Worm (Caenorhabditis elegans) whole organism, L2 larva: Measurements from ENCODE around the gene T06E8.2.
A peak's percentile ranks its signal among the peaks of the same experiment; 100 is the strongest.

Experiments
- R02D3.7 ChIP-seq: fragments of 150-350 bp; optimal IDR thresholded peaks from 2 replicates; lab custom pipeline; 2014; ENCODE audit warnings: missing biosample characterization, missing genetic modification characterization
- Y55F3AM.14 ChIP-seq: fragments of 200-800 bp; sonication (Bioruptor generic); optimal IDR thresholded peaks from 2 replicates; lab custom pipeline; 2018; ENCODE audit warnings: mild to moderate bottlenecking, missing genetic modification characterization, missing compliant biosample characterization
- aly-2 ChIP-seq: fragments of 150-350 bp; optimal IDR thresholded peaks from 2 replicates; lab custom pipeline; 2014; ENCODE audit warnings: missing biosample characterization, missing genetic modification characterization
- ama-1 ChIP-seq: fragments of 150-350 bp; optimal IDR thresholded peaks from 2 replicates; lab custom pipeline; 2018; ENCODE audit warnings: inconsistent platforms
- ceh-82 ChIP-seq: fragments of 150-350 bp; optimal IDR thresholded peaks from 2 replicates; lab custom pipeline; 2014; ENCODE audit warnings: missing biosample characterization, missing genetic modification characterization
- crh-2 ChIP-seq: sonication (generic microtip); optimal IDR thresholded peaks from 2 replicates; lab custom pipeline; 2017; ENCODE audit warnings: missing biosample characterization, missing genetic modification characterization
- dmd-4 ChIP-seq: sonication (generic microtip); optimal IDR thresholded peaks from 2 replicates; lab custom pipeline; 2017; ENCODE audit warnings: missing biosample characterization, missing genetic modification characterization
- egl-27 ChIP-seq: sonication (generic microtip); optimal IDR thresholded peaks from 3 replicates; lab custom pipeline; 2017; ENCODE audit warnings: missing biosample characterization, missing genetic modification reagents, missing genetic modification characterization
- elt-1 ChIP-seq: fragments of 150-350 bp; optimal IDR thresholded peaks from 2 replicates; lab custom pipeline; 2014; ENCODE audit warnings: missing biosample characterization, missing genetic modification characterization
- elt-3 ChIP-seq: sonication (generic microtip); optimal IDR thresholded peaks from 2 replicates; lab custom pipeline; 2017; ENCODE audit warnings: missing biosample characterization, missing genetic modification characterization
- fos-1 ChIP-seq: fragments of 150-350 bp; optimal IDR thresholded peaks from 2 replicates; lab custom pipeline; 2014; ENCODE audit warnings: missing biosample characterization, missing genetic modification characterization
- gmeb-1 ChIP-seq: fragments of 150-350 bp; optimal IDR thresholded peaks from 2 replicates; lab custom pipeline; 2014; ENCODE audit warnings: missing biosample characterization, missing genetic modification characterization
- lin-13 ChIP-seq: fragments of 150-350 bp; optimal IDR thresholded peaks from 2 replicates; lab custom pipeline; 2014; ENCODE audit warnings: missing biosample characterization, missing genetic modification reagents, missing genetic modification characterization
- lin-39 ChIP-seq: fragments of 150-350 bp; optimal IDR thresholded peaks from 2 replicates; lab custom pipeline; 2014; ENCODE audit warnings: missing biosample characterization, missing genetic modification reagents, missing genetic modification characterization
- mab-5 ChIP-seq: fragments of 150-350 bp; optimal IDR thresholded peaks from 2 replicates; lab custom pipeline; 2014; ENCODE audit warnings: missing biosample characterization, missing genetic modification characterization
- nhr-10 ChIP-seq: sonication (generic microtip); optimal IDR thresholded peaks from 2 replicates; lab custom pipeline; 2017; ENCODE audit warnings: missing biosample characterization, missing genetic modification characterization
- nhr-21 ChIP-seq: fragments of 150-350 bp; optimal IDR thresholded peaks from 2 replicates; lab custom pipeline; 2014; ENCODE audit warnings: missing biosample characterization, missing genetic modification characterization
- nhr-23 ChIP-seq: fragments of 150-350 bp; optimal IDR thresholded peaks from 2 replicates; lab custom pipeline; 2014; ENCODE audit warnings: missing biosample characterization, missing genetic modification reagents, missing genetic modification characterization
- nhr-237 ChIP-seq: fragments of 150-350 bp; optimal IDR thresholded peaks from 2 replicates; lab custom pipeline; 2014; ENCODE audit warnings: missing biosample characterization, missing genetic modification characterization
- nhr-25 ChIP-seq: fragments of 150-350 bp; sonication (generic microtip); optimal IDR thresholded peaks from 3 replicates; lab custom pipeline; 2014; ENCODE audit warnings: missing biosample characterization, missing genetic modification characterization
- nhr-77 ChIP-seq: fragments of 150-350 bp; optimal IDR thresholded peaks from 2 replicates; lab custom pipeline; 2014; ENCODE audit warnings: missing biosample characterization, missing genetic modification characterization
- peb-1 ChIP-seq: fragments of 150-350 bp; optimal IDR thresholded peaks from 2 replicates; lab custom pipeline; 2014; ENCODE audit warnings: missing biosample characterization, missing genetic modification characterization
- skn-1 ChIP-seq: sonication (generic microtip); optimal IDR thresholded peaks from 2 replicates; lab custom pipeline; 2017; ENCODE audit warnings: missing biosample characterization, missing genetic modification characterization
- sma-9 ChIP-seq, 2 experiments: fragments of 150-350 bp in 1 of 2; sonication (generic microtip) in 1 of 2; optimal IDR thresholded peaks; 2 replicates each; lab custom pipeline; 2014 to 2016; ENCODE audit warnings: missing genetic modification characterization in 2 of 2, mild to moderate bottlenecking in 1 of 2, missing biosample characterization in 1 of 2, missing compliant biosample characterization in 1 of 2, missing genetic modification reagents in 1 of 2, moderate library complexity in 1 of 2
- snpc-4 ChIP-seq: fragments of 150-350 bp; optimal IDR thresholded peaks from 2 replicates; lab custom pipeline; 2014; ENCODE audit warnings: missing biosample characterization, missing genetic modification characterization
- unc-55 ChIP-seq: fragments of 150-350 bp; sonication (generic microtip); optimal IDR thresholded peaks from 3 replicates; lab custom pipeline; 2014; ENCODE audit warnings: missing biosample characterization, missing genetic modification reagents, missing genetic modification characterization
- unc-62 ChIP-seq: fragments of 150-350 bp; optimal IDR thresholded peaks from 2 replicates; lab custom pipeline; 2014; ENCODE audit warnings: missing biosample characterization, missing genetic modification reagents, missing genetic modification characterization
- zag-1 ChIP-seq: fragments of 150-350 bp; optimal IDR thresholded peaks from 2 replicates; lab custom pipeline; 2014; ENCODE audit warnings: missing biosample characterization, missing genetic modification characterization
- ztf-1 ChIP-seq: fragments of 200-800 bp; sonication (Bioruptor generic); conservative IDR thresholded peaks from 2 replicates; pipeline ENCODE4 v1.3.6; 2022; ENCODE audit warnings: missing genetic modification characterization, missing compliant biosample characterization
- ztf-11 ChIP-seq: sonication (generic microtip); optimal IDR thresholded peaks from 2 replicates; lab custom pipeline; 2017; ENCODE audit warnings: missing biosample characterization, missing genetic modification characterization

The T06E8.2 gene

DNA sequence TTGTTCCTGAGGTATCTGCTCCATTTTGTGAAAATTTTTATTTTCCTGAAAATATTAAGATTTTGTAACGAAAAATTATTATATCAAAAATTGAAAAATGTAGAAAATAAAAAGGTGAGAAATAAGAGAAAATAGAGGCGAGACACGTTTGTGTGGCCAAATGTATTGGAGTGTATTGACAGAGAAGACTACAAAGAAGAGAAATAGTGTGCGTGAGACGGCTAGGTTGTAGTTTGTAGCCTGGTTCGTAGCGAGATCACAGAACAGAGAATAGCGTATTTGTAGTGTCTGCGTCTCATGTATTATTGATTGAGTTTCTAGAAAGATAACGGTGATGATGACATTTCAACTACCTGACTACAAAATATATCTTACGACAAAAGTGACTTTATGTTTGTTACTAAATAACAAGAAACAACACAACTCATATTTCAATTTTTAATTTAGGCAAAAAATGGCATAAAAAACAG is 47.8 kb upstream of the T06E8.2 start, which contains the start of gene nhr-12:
Gene nhr-12 (minus strand): TSS at position 51 of the 470 bp plus-strand sequence.
- TF ChIP-seq elt-3 (tag; lab: Kevin White, UChicago) (no peak), crh-2 (peak; percentile 45), skn-1 (peak; percentile 2), peb-1 (tag; lab: Kevin White, UChicago) (no peak), Y55F3AM.14 (no peak), unc-55 (GFP tag; lab: Kevin White, UChicago) (peak; percentile 24), sma-9 (GFP tag; optimal IDR thresholded peaks at IDR 0.05; lab: Kevin White, UChicago) (peak; percentile 29), sma-9 (tag; optimal IDR thresholded peaks at IDR 0.05; lab: Kevin White, UChicago) (no peak)
- TF ChIP-seq, all 48 proteins: peak for 4

DNA sequence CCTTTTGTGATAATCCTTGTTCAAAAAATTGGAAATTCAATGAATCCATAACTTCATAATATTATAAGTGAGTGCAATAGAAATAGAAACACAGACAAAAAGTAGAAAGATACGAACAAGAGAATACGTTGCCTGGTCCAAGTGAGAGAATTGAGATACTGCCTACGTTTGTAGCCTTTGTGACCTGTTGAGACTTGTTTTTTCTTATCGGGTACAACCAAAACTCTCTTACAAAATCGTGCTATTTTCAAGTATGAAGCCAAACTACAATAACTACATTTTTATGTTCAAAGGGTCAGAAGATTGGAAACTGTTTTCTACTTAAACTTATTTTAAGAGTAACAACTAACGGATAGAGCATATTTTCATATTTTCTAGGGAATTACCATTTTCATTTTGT is 45.4 kb upstream of the T06E8.2 start, which contains the start of gene nhr-205:
Gene nhr-205 (minus strand): TSS at position 141 of the 400 bp plus-strand sequence.
- TF ChIP-seq nhr-237 (tag; lab: Kevin White, UChicago) (no peak), fos-1 (tag; lab: Kevin White, UChicago) (no peak), ceh-82 (tag; lab: Kevin White, UChicago) (no peak), dmd-4 (tag; lab: Kevin White, UChicago) (no peak)

- no peak for TF ChIP-seq nhr-23
- no peak for TF ChIP-seq ama-1 (lab: Kevin White, UChicago)
- no peak for TF ChIP-seq nhr-237 (tag; lab: Kevin White, UChicago)
- TF ChIP-seq nhr-10: no peak
- no peak for TF ChIP-seq egl-27
- TF ChIP-seq dmd-4 (tag; lab: Kevin White, UChicago): no peak
- TF ChIP-seq crh-2: no peak
- no peak for TF ChIP-seq mab-5 (tag; lab: Kevin White, UChicago)
- no peak for TF ChIP-seq nhr-21 (tag; lab: Kevin White, UChicago)
- no peak for TF ChIP-seq R02D3.7 (tag; lab: Kevin White, UChicago)
- TF ChIP-seq fos-1 (tag; lab: Kevin White, UChicago): no peak
- TF ChIP-seq unc-62 (GFP tag; lab: Kevin White, UChicago): no peak
- TF ChIP-seq lin-13: no peak
- TF ChIP-seq zag-1 (tag; lab: Kevin White, UChicago): no peak
- TF ChIP-seq aly-2: no peak
These were observed 44.7 kb upstream of the T06E8.2 start for ce11 chrV:10080905-10081304.

DNA sequence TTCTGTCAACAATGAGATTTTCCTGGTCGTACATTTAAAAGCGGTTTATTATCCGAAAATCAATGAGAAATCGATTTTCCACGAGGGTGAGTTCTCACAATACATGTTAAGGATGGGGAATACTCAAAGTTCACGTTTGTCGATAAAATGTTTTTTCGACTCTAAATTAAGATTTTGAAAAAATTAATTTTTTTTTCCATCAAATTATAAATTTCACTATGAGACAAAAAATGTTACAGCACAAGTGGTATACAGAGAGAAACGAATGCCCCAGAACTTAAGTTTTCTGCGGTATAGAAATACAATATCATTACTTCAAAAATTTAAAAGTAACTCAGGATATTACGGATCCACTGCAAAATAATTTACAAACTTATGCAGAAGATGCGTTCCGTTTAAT is 42.0 kb upstream of the T06E8.2 start, which contains the start of gene R04B5.1:
Gene R04B5.1 (minus strand): TSS at position 101 of the 400 bp plus-strand sequence.
- no peak for TF ChIP-seq ztf-11 (tag; lab: Kevin White, UChicago)
- no peak for TF ChIP-seq gmeb-1 (tag; lab: Kevin White, UChicago)

DNA sequence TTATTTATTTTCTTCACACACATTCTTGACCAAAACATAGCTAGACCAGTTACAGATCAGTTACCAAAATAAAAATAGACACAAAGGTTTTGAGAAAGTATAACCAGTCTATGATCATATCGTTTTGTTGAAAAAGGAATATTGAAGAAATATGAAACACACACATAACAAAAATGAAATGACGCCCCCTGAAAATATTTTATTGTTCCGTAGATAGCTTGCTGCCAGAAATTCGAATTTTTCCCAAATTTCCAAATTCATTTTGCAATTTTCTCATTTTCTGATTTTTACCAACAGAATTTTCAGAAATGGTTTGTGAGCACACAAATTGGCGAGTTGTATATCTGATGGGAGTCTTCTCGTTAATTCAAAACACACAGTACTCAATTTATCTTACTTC is 39.2 kb upstream of the T06E8.2 start, which contains the start of gene F57A8.7:
Gene F57A8.7 (plus strand): TSS at position 301 of the 400 bp plus-strand sequence.
- TF ChIP-seq nhr-25 (tag; lab: Kevin White, UChicago): no peak
- no peak for TF ChIP-seq ama-1 (lab: Kevin White, UChicago)

ce11 chrV:10073793-10074192 is 37.6 kb upstream of the T06E8.2 start, which contains the start of gene F57A8.6:
Gene F57A8.6 (minus strand): TSS chrV:10073893.
- TF ChIP-seq ztf-1 (GFP tag; lab: Robert Waterston, UW): no peak
- TF ChIP-seq peb-1 (tag; lab: Kevin White, UChicago): no peak
- TF ChIP-seq lin-39 (tag; lab: Kevin White, UChicago): no peak
- TF ChIP-seq elt-1 (tag; lab: Kevin White, UChicago): no peak
- TF ChIP-seq dmd-4 (tag; lab: Kevin White, UChicago): no peak
- TF ChIP-seq nhr-21 (tag; lab: Kevin White, UChicago): no peak
- no peak for TF ChIP-seq Y55F3AM.14
- TF ChIP-seq nhr-25 (tag; lab: Kevin White, UChicago): no peak
- TF ChIP-seq sma-9 (GFP tag; optimal IDR thresholded peaks at IDR 0.05; lab: Kevin White, UChicago): no peak
- no peak for TF ChIP-seq sma-9 (tag; optimal IDR thresholded peaks at IDR 0.05; lab: Kevin White, UChicago)
- no peak for TF ChIP-seq snpc-4 (tag; lab: Kevin White, UChicago)
- TF ChIP-seq nhr-77 (tag; lab: Kevin White, UChicago): no peak
- no peak for TF ChIP-seq egl-27
- TF ChIP-seq ceh-82 (tag; lab: Kevin White, UChicago): no peak
- TF ChIP-seq, all 48 proteins: peak for 0
